Worm (Caenorhabditis elegans) whole organism, L1 larva: Measurements from ENCODE around the gene sqt-2.

Source experiments
- F16B12.6 ChIP-seq: fragments of 150-350 bp; optimal IDR thresholded peaks from 2 replicates; lab custom pipeline; 2014; ENCODE audit warnings: missing biosample characterization, missing genetic modification characterization
- ama-1 ChIP-seq: fragments of 150-350 bp; optimal IDR thresholded peaks from 2 replicates; lab custom pipeline; 2014
- efl-1 ChIP-seq, 4 experiments: fragments of 150-350 bp; optimal IDR thresholded peaks in 3 of 4; peaks in 1 of 4; 1 replicate in 1 of 4; 2 replicates in 3 of 4; lab custom pipeline; 2014; ENCODE audit warnings: missing biosample characterization in 2 of 4, missing genetic modification characterization in 2 of 4, missing genetic modification reagents in 2 of 4
- nhr-11 ChIP-seq: fragments of 150-350 bp; optimal IDR thresholded peaks from 2 replicates; lab custom pipeline; 2014; ENCODE audit warnings: missing biosample characterization, missing genetic modification characterization
- nhr-90 ChIP-seq: sonication (generic microtip); optimal IDR thresholded peaks from 2 replicates; lab custom pipeline; 2016; ENCODE audit warnings: mild to moderate bottlenecking, missing genetic modification characterization, missing compliant biosample characterization; ENCODE audit not compliant: poor library complexity
- unc-30 ChIP-seq: sonication (generic microtip); optimal IDR thresholded peaks from 2 replicates; lab custom pipeline; 2017; ENCODE audit warnings: missing biosample characterization, missing genetic modification characterization
- zag-1 ChIP-seq: fragments of 150-350 bp; optimal IDR thresholded peaks from 2 replicates; lab custom pipeline; 2014; ENCODE audit warnings: missing biosample characterization, missing genetic modification characterization

ce11 chrII:73892-74291 is 50.8 kb downstream of the sqt-2 start:
- TF ChIP-seq unc-30 (tag; lab: Kevin White, UChicago) (no peak), efl-1 (optimal IDR thresholded peaks at IDR 0.05; lab: Kevin White, UChicago) (no peak), efl-1 (GFP tag; optimal IDR thresholded peaks at IDR 0.05 in 1 of 2; lab: Kevin White, UChicago) (no peak), nhr-90 (tag; lab: Kevin White, UChicago) (no peak), zag-1 (tag; lab: Kevin White, UChicago) (no peak), F16B12.6 (tag; lab: Kevin White, UChicago) (no peak), nhr-11 (tag; lab: Kevin White, UChicago) (no peak), ama-1 (lab: Kevin White, UChicago) (no peak)
